Fruit fly (Drosophila melanogaster) whole organism, embryonic: ENCODE data around the gene fzy.
A peak's percentile ranks its signal among the peaks of the same experiment; 100 is the strongest.

ENCODE experiments used
- CG10959 ChIP-seq: fragments of 200-800 bp; sonication (Bioruptor generic); IDR thresholded peaks from 2 replicates; pipeline ENCODE4 v1.3.6; 2022; ENCODE audit warnings: missing biosample characterization, missing genetic modification characterization
- CG11696 ChIP-seq: fragments of 200-800 bp; sonication (Bioruptor generic); IDR thresholded peaks from 2 replicates; pipeline ENCODE4 v1.3.6; 2022; ENCODE audit warnings: missing biosample characterization, missing genetic modification characterization
- CG12659 ChIP-seq: fragments of 200-800 bp; sonication (Bioruptor generic); optimal IDR thresholded peaks from 3 replicates; lab custom pipeline; 2017; ENCODE audit warnings: mild to moderate bottlenecking, missing biosample characterization, missing genetic modification reagents, missing genetic modification characterization
- CG14860 ChIP-seq: fragments of 200-800 bp; sonication (Bioruptor generic); IDR thresholded peaks from 3 replicates; pipeline ENCODE4 v1.3.6; 2022; ENCODE audit warnings: missing biosample characterization, missing genetic modification characterization; ENCODE audit not compliant: partially characterized antibody
- CG1647 ChIP-seq: fragments of 200-800 bp; sonication (Bioruptor generic); optimal IDR thresholded peaks from 3 replicates; lab custom pipeline; 2016; ENCODE audit warnings: missing biosample characterization, missing genetic modification characterization
- CG16813 ChIP-seq: fragments of 200-800 bp; sonication (Bioruptor generic); IDR thresholded peaks from 3 replicates; pipeline ENCODE4 v1.3.6; 2022; ENCODE audit warnings: missing biosample characterization, missing genetic modification characterization; ENCODE audit not compliant: partially characterized antibody
- CG17385 ChIP-seq: fragments of 200-800 bp; sonication (Bioruptor generic); optimal IDR thresholded peaks from 3 replicates; lab custom pipeline; 2018; ENCODE audit warnings: missing biosample characterization, mild to moderate bottlenecking, missing genetic modification characterization
- CG2678 ChIP-seq: fragments of 200-800 bp; sonication (Bioruptor generic); optimal IDR thresholded peaks from 3 replicates; lab custom pipeline; 2019; ENCODE audit warnings: missing biosample characterization, mild to moderate bottlenecking, missing genetic modification characterization, moderate library complexity
- CG2875 ChIP-seq: fragments of 200-800 bp; sonication (Bioruptor generic); optimal IDR thresholded peaks from 2 replicates; lab custom pipeline; 2017; ENCODE audit warnings: missing biosample characterization, mild to moderate bottlenecking, missing genetic modification characterization, missing genetic modification reagents
- CG30020 ChIP-seq: fragments of 200-800 bp; optimal IDR thresholded peaks from 2 replicates; lab custom pipeline; 2019; ENCODE audit warnings: missing biosample characterization, mild to moderate bottlenecking, missing genetic modification characterization, moderate library complexity
- CG3281 ChIP-seq: fragments of 200-800 bp; sonication (Bioruptor generic); optimal IDR thresholded peaks from 3 replicates; lab custom pipeline; 2017; ENCODE audit warnings: missing biosample characterization, mild to moderate bottlenecking, missing genetic modification characterization
- CG3838 ChIP-seq: fragments of 200-800 bp; sonication (Bioruptor generic); optimal IDR thresholded peaks from 3 replicates; lab custom pipeline; 2016; ENCODE audit warnings: missing biosample characterization, missing genetic modification characterization
- CG4360 ChIP-seq: fragments of 200-800 bp; sonication (Bioruptor generic); IDR thresholded peaks from 2 replicates; pipeline ENCODE4 v1.3.6; 2022; ENCODE audit warnings: missing biosample characterization, missing genetic modification characterization
- CG4617 ChIP-seq: fragments of 200-800 bp; sonication (Bioruptor generic); optimal IDR thresholded peaks from 3 replicates; lab custom pipeline; 2016; ENCODE audit warnings: missing biosample characterization, missing genetic modification characterization, borderline replicate concordance
- CG6791 ChIP-seq: fragments of 200-800 bp; sonication (Bioruptor generic); IDR thresholded peaks from 3 replicates; pipeline ENCODE4 v1.3.6; 2022; ENCODE audit warnings: missing biosample characterization, missing genetic modification characterization; ENCODE audit not compliant: partially characterized antibody
- CG7963 ChIP-seq: fragments of 200-800 bp; sonication (Bioruptor generic); IDR thresholded peaks from 3 replicates; pipeline ENCODE4 v1.3.6; 2022; ENCODE audit warnings: missing biosample characterization, missing genetic modification characterization; ENCODE audit not compliant: partially characterized antibody
- Dfd ChIP-seq, 2 experiments: fragments of >200 bp; optimal IDR thresholded peaks; 2 replicates each; lab custom pipeline; 2017; ENCODE audit warnings: missing biosample characterization in 2 of 2, missing genetic modification characterization in 2 of 2
- HLH4C ChIP-seq: fragments of 200-800 bp; sonication (Bioruptor generic); IDR thresholded peaks from 3 replicates; pipeline ENCODE4 v1.3.6; 2022; ENCODE audit warnings: missing biosample characterization, missing genetic modification characterization; ENCODE audit not compliant: partially characterized antibody
- MBD-R2 ChIP-seq: fragments of 200-800 bp; sonication (Bioruptor generic); IDR thresholded peaks from 2 replicates; pipeline ENCODE4 v1.3.6; 2022; ENCODE audit warnings: missing biosample characterization, missing genetic modification characterization
- MESR4 ChIP-seq: fragments of 200-800 bp; sonication (Bioruptor generic); optimal IDR thresholded peaks from 2 replicates; lab custom pipeline; 2018; ENCODE audit warnings: missing biosample characterization, mild to moderate bottlenecking, missing genetic modification characterization, moderate library complexity
- Med ChIP-seq: fragments of 200-800 bp; sonication (Bioruptor generic); peaks from one replicate; lab custom pipeline; 2016; ENCODE audit warnings: missing biosample characterization, missing genetic modification characterization, mild to moderate bottlenecking, inconsistent platforms, moderate library complexity
- Mes4 ChIP-seq: fragments of 200-800 bp; sonication (Bioruptor generic); optimal IDR thresholded peaks from 2 replicates; lab custom pipeline; 2016; ENCODE audit warnings: missing biosample characterization, missing genetic modification characterization
- Scr ChIP-seq: fragments of 200-800 bp; sonication (Bioruptor generic); IDR thresholded peaks from 2 replicates; pipeline ENCODE4 v1.3.6; 2022; ENCODE audit warnings: missing biosample characterization, missing genetic modification characterization; ENCODE audit not compliant: partially characterized antibody
- Sin3A ChIP-seq: fragments of >200 bp; optimal IDR thresholded peaks from 2 replicates; lab custom pipeline; 2018
- YL-1 ChIP-seq: fragments of 200-800 bp; sonication (Bioruptor generic); optimal IDR thresholded peaks from 3 replicates; lab custom pipeline; 2017; ENCODE audit warnings: missing biosample characterization, mild to moderate bottlenecking, missing genetic modification characterization
- ab ChIP-seq: fragments of 200-800 bp; sonication (Bioruptor generic); optimal IDR thresholded peaks from 2 replicates; lab custom pipeline; 2016; ENCODE audit warnings: missing biosample characterization, missing genetic modification characterization
- abd-A ChIP-seq: fragments of 200-800 bp; sonication (Bioruptor generic); optimal IDR thresholded peaks from 3 replicates; lab custom pipeline; 2019; ENCODE audit warnings: missing biosample characterization, mild to moderate bottlenecking, missing genetic modification characterization, moderate library complexity
- ac ChIP-seq: fragments of 200-800 bp; sonication (Bioruptor generic); optimal IDR thresholded peaks from 3 replicates; lab custom pipeline; 2017; ENCODE audit warnings: missing biosample characterization, mild to moderate bottlenecking, missing genetic modification characterization
- ap ChIP-seq: fragments of 200-800 bp; sonication (Bioruptor generic); IDR thresholded peaks from 2 replicates; pipeline ENCODE4 v1.3.6; 2022; ENCODE audit warnings: missing biosample characterization, missing genetic modification characterization
- bbx ChIP-seq: fragments of 200-800 bp; sonication (Bioruptor generic); IDR thresholded peaks from 2 replicates; pipeline ENCODE4 v1.3.6; 2022; ENCODE audit warnings: missing biosample characterization, missing genetic modification characterization; ENCODE audit not compliant: partially characterized antibody
- bowl ChIP-seq: fragments of 200-800 bp; sonication (Bioruptor generic); IDR thresholded peaks from 2 replicates; pipeline ENCODE4 v1.3.6; 2022; ENCODE audit warnings: missing biosample characterization, missing genetic modification characterization
- br ChIP-seq: fragments of >200 bp; optimal IDR thresholded peaks from 2 replicates; lab custom pipeline; 2017
- cwo ChIP-seq: fragments of 200-800 bp; sonication (Bioruptor generic); optimal IDR thresholded peaks from 3 replicates; lab custom pipeline; 2017; ENCODE audit warnings: missing biosample characterization, missing genetic modification characterization, mild to moderate bottlenecking, moderate library complexity, missing genetic modification reagents
- dm ChIP-seq: fragments of 200-800 bp; sonication (Bioruptor generic); optimal IDR thresholded peaks from 3 replicates; lab custom pipeline; 2016; ENCODE audit warnings: missing biosample characterization, missing genetic modification characterization
- fd96Cb ChIP-seq: fragments of 200-800 bp; sonication (Bioruptor generic); optimal IDR thresholded peaks from 2 replicates; lab custom pipeline; 2018; ENCODE audit warnings: missing biosample characterization, mild to moderate bottlenecking, missing genetic modification characterization, moderate library complexity
- grn ChIP-seq: fragments of 200-800 bp; sonication (Bioruptor generic); optimal IDR thresholded peaks from 3 replicates; lab custom pipeline; 2017; ENCODE audit warnings: missing biosample characterization, missing genetic modification characterization
- nom ChIP-seq: fragments of 200-800 bp; sonication (Bioruptor generic); optimal IDR thresholded peaks from 2 replicates; lab custom pipeline; 2017; ENCODE audit warnings: missing biosample characterization, missing genetic modification characterization, mild to moderate bottlenecking, moderate library complexity, missing genetic modification reagents
- psq ChIP-seq: fragments of 200-800 bp; sonication (Bioruptor generic); optimal IDR thresholded peaks from 2 replicates; lab custom pipeline; 2017; ENCODE audit warnings: missing biosample characterization, missing genetic modification characterization
- sens ChIP-seq: fragments of 200-800 bp; sonication (Bioruptor generic); peaks from one replicate; lab custom pipeline; 2016; ENCODE audit warnings: missing biosample characterization, missing genetic modification characterization
- sisA ChIP-seq: fragments of 200-800 bp; sonication (Bioruptor generic); IDR thresholded peaks from 2 replicates; pipeline ENCODE4 v1.3.6; 2022; ENCODE audit warnings: missing biosample characterization, missing genetic modification characterization
- sr ChIP-seq: fragments of 200-800 bp; sonication (Bioruptor generic); IDR thresholded peaks from 3 replicates; pipeline ENCODE4 v1.3.6; 2022; ENCODE audit warnings: missing biosample characterization, missing genetic modification characterization
- vvl ChIP-seq: fragments of 200-800 bp; sonication (Bioruptor generic); IDR thresholded peaks from 2 replicates; pipeline ENCODE4 v1.3.6; 2022; ENCODE audit warnings: missing biosample characterization, missing genetic modification characterization

The fzy gene

dm6 chr2L:16287602-16288392 lies 23.0 kb upstream of the fzy start, which contains the start of the genes crp and pkaap (continued):
- TF ChIP-seq CG2875 (GFP tag; lab: Kevin White, UChicago), result peak; percentile 62
- peak; percentile 97 for TF ChIP-seq sens (GFP tag; lab: Kevin White, UChicago)
- TF ChIP-seq br, result no peak
- no peak for TF ChIP-seq ap (GFP tag; lab: Robert Waterston, UW)
- peak; percentile 56 for TF ChIP-seq ab
- TF ChIP-seq CG10959 (GFP tag; lab: Robert Waterston, UW), result no peak
- TF ChIP-seq CG3281 (GFP tag; lab: Kevin White, UChicago), result peak; percentile 57
- no peak for TF ChIP-seq sr
- no peak for TF ChIP-seq CG4360 (GFP tag; lab: Robert Waterston, UW)
- no peak for TF ChIP-seq CG11696 (GFP tag; lab: Robert Waterston, UW)
- TF ChIP-seq, all 482 proteins: peak for 281

- TF ChIP-seq MESR4 (GFP tag; lab: Kevin White, UChicago) (peak; percentile 88), bowl (GFP tag; lab: Robert Waterston, UW) (no peak), CG4617 (peak; percentile 86), CG17385 (GFP tag; lab: Kevin White, UChicago) (peak; percentile 71), Dfd (GFP tag; optimal IDR thresholded peaks at IDR 0.05; lab: Kevin White, UChicago) (no peak), YL-1 (GFP tag; lab: Kevin White, UChicago) (peak; percentile 32), CG2678 (tag; lab: Kevin White, UChicago) (no peak), CG30020 (tag; lab: Kevin White, UChicago) (no peak), ac (no peak), CG12659 (GFP tag; lab: Kevin White, UChicago) (peak; percentile 33), abd-A (tag; lab: Kevin White, UChicago) (no peak), Mes4 (GFP tag; lab: Kevin White, UChicago) (no peak), MBD-R2 (GFP tag; lab: Robert Waterston, UW) (no peak), CG1647 (GFP tag; lab: Kevin White, UChicago) (no peak), dm (GFP tag; lab: Kevin White, UChicago) (no peak)
These were observed 22.4 kb upstream of the fzy start for dm6 chr2L:16288393-16288731.

- TF ChIP-seq sens (GFP tag; lab: Kevin White, UChicago) (peak; percentile 2), psq (GFP tag; lab: Kevin White, UChicago) (no peak)
These were observed 19.8 kb upstream of the fzy start, which contains the start of gene CG17329 for dm6 chr2L:16290984-16291383. TSS of gene CG17329 (plus strand) at chr2L:16291284.

dm6 chr2L:16292975-16293501 lies 17.7 kb upstream of the fzy start, which contains the start of gene CG13258:
TSS of gene CG13258 (minus strand) at chr2L:16293025.
- TF ChIP-seq CG3838 (GFP tag; lab: Kevin White, UChicago) (no peak), Med (peak; percentile 3)

- TF ChIP-seq fd96Cb (tag; lab: Kevin White, UChicago), result no peak
- TF ChIP-seq bbx (GFP tag; lab: Robert Waterston, UW), result peak; percentile 28; the same call in 1 of the 2 replicates
- TF ChIP-seq CG16813 (GFP tag; lab: Robert Waterston, UW), result peak; percentile 58
- TF ChIP-seq ac, result no peak
- TF ChIP-seq nom (GFP tag; lab: Kevin White, UChicago), result no peak
- TF ChIP-seq CG7963 (GFP tag; lab: Robert Waterston, UW), result 0 out of 3 replicates have a peak, but pooled peaks have one; percentile 53
- no peak for TF ChIP-seq cwo (GFP tag; lab: Kevin White, UChicago)
- peak; percentile 64; the same call in 2 of the 3 replicates for TF ChIP-seq HLH4C
- peak; percentile 42; the same call in 2 of the 3 replicates for TF ChIP-seq CG14860 (GFP tag; lab: Robert Waterston, UW)
- no peak for TF ChIP-seq sisA (GFP tag; lab: Robert Waterston, UW)
- 0 out of 2 replicates have a peak, but pooled peaks have one; percentile 23 for TF ChIP-seq Scr
- TF ChIP-seq Sin3A (lab: Kevin White, UChicago), result no peak
- no peak for TF ChIP-seq vvl (GFP tag; lab: Robert Waterston, UW)
- no peak for TF ChIP-seq grn
- TF ChIP-seq CG6791 (GFP tag; lab: Robert Waterston, UW), result peak; percentile 66; the same call in 1 of the 3 replicates
These were observed 17.0 kb upstream of the fzy start, which contains the start of gene Cyp303a1 for dm6 chr2L:16293703-16294233. TSS of gene Cyp303a1 (plus strand) at chr2L:16294183.
